Worm (Caenorhabditis elegans): ENCODE results near the gene cwp-3.

DNA sequence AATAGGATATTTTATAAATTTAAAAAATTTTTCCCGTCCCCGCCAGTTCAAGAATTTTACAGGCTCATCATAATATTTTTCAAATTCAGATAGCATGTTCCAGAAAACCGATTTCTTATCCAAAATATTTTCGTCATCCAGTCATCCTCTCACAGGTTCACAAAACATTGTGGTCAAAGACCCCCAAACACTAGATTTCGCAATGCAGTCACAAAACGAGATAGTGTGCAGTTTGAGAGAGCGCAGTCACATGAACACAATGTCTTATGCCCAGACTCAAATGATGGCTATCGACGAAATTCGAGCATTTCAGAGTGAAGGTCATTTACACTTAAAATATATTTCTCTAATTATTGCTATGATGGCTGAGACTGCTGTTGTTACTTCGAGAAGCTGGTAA, 2.0 kb downstream of the cwp-3 start, which contains the start of gene abhd-5.2:
- no peak for TF ChIP-seq ztf-23 (GFP tag; IDR thresholded peaks at IDR 0.05)
- no peak for TF ChIP-seq cog-1 (tag; optimal IDR thresholded peaks at IDR 0.05)
- no peak for TF ChIP-seq T22C8.4 (GFP tag; IDR thresholded peaks at IDR 0.05)
- no peak for TF ChIP-seq flt-1 (GFP tag; IDR thresholded peaks at IDR 0.05)
- TF ChIP-seq klf-2 (GFP tag; conservative IDR thresholded peaks at IDR 0.05): no peak
